Worm (Caenorhabditis elegans) whole organism, young adult: ENCODE results near the gene glb-16.

ENCODE experiments used
- B0019.2 ChIP-seq: fragments of 200-800 bp; sonication (Bioruptor generic); conservative IDR thresholded peaks from 2 replicates; pipeline ENCODE4 v1.3.6; 2022; ENCODE audit warnings: missing genetic modification reagents, missing genetic modification characterization, missing compliant biosample characterization
- B0035.1 ChIP-seq: sonication (generic microtip); optimal IDR thresholded peaks from 2 replicates; lab custom pipeline; 2016; ENCODE audit warnings: missing genetic modification characterization, mild to moderate bottlenecking, missing compliant biosample characterization, missing genotype, missing genetic modification reagents
- B0261.1 ChIP-seq: sonication (generic microtip); optimal IDR thresholded peaks from 2 replicates; lab custom pipeline; 2016; ENCODE audit warnings: mild to moderate bottlenecking, missing genetic modification characterization, moderate library complexity, missing compliant biosample characterization
- B0336.3 ChIP-seq: fragments of 200-800 bp; sonication (Bioruptor generic); IDR thresholded peaks from 2 replicates; pipeline ENCODE4 v1.3.6; 2022; ENCODE audit warnings: missing genetic modification characterization, missing compliant biosample characterization
- C06A6.2 ChIP-seq: fragments of 200-800 bp; sonication (Bioruptor generic); conservative IDR thresholded peaks from 2 replicates; pipeline ENCODE4 v1.3.6; 2022; ENCODE audit warnings: missing genetic modification characterization, missing compliant biosample characterization
- C17E4.6 ChIP-seq: fragments of 200-800 bp; sonication (Bioruptor generic); IDR thresholded peaks from 2 replicates; pipeline ENCODE4 v1.3.6; 2022; ENCODE audit warnings: missing genetic modification reagents, missing genetic modification characterization, missing compliant biosample characterization
- F10E7.11 ChIP-seq: sonication (generic microtip); optimal IDR thresholded peaks from 2 replicates; lab custom pipeline; 2017; ENCODE audit warnings: mild to moderate bottlenecking, missing genetic modification characterization, moderate library complexity, missing compliant biosample characterization
- F49E8.2 ChIP-seq: sonication (generic microtip); optimal IDR thresholded peaks from 3 replicates; lab custom pipeline; 2017; ENCODE audit warnings: missing genetic modification characterization, mild to moderate bottlenecking, missing compliant biosample characterization, antibody characterized with exemption, moderate library complexity; ENCODE audit not compliant: insufficient read depth
- F55B11.4 ChIP-seq: sonication (generic microtip); optimal IDR thresholded peaks from 2 replicates; lab custom pipeline; 2016; ENCODE audit warnings: missing compliant biosample characterization, missing genetic modification characterization, borderline replicate concordance; ENCODE audit not compliant: insufficient read depth
- Y95B8A.8 ChIP-seq: fragments of 200-800 bp; sonication (Bioruptor generic); IDR thresholded peaks from 2 replicates; pipeline ENCODE4 v1.3.6; 2022; ENCODE audit warnings: missing genetic modification reagents, missing genetic modification characterization, missing compliant biosample characterization
- akir-1 ChIP-seq: fragments of 200-800 bp; sonication (Bioruptor generic); optimal IDR thresholded peaks from 2 replicates; lab custom pipeline; 2018; ENCODE audit warnings: mild to moderate bottlenecking, missing genetic modification characterization, moderate library complexity, missing compliant biosample characterization
- bed-1 ChIP-seq: fragments of 200-800 bp; sonication (Bioruptor generic); IDR thresholded peaks from 2 replicates; pipeline ENCODE4 v1.3.6; 2022; ENCODE audit warnings: missing genetic modification reagents, missing genetic modification characterization, missing compliant biosample characterization
- ccch-3 ChIP-seq: fragments of 200-800 bp; sonication (Bioruptor generic); optimal IDR thresholded peaks from 2 replicates; lab custom pipeline; 2018; ENCODE audit warnings: mild to moderate bottlenecking, missing genetic modification characterization, missing compliant biosample characterization
- cebp-1 ChIP-seq, 2 experiments: fragments of 200-800 bp in 1 of 2; sonication (Bioruptor generic) in 1 of 2; sonication (generic microtip) in 1 of 2; IDR thresholded peaks in 1 of 2; optimal IDR thresholded peaks in 1 of 2; 2 replicates each; pipeline versions ENCODE4 v1.3.6 to Lab custom; 2017 to 2022; ENCODE audit warnings: missing compliant biosample characterization in 2 of 2, missing genetic modification characterization in 2 of 2, mild to moderate bottlenecking in 1 of 2, missing genetic modification reagents in 1 of 2, moderate library complexity in 1 of 2
- ceh-27 ChIP-seq: fragments of 200-800 bp; sonication (Bioruptor generic); optimal IDR thresholded peaks from 2 replicates; lab custom pipeline; 2018; ENCODE audit warnings: mild to moderate bottlenecking, missing genetic modification characterization, moderate library complexity, missing compliant biosample characterization
- ceh-58 ChIP-seq: fragments of 200-800 bp; sonication (Bioruptor generic); IDR thresholded peaks from 2 replicates; pipeline ENCODE4 v1.3.6; 2022; ENCODE audit warnings: missing genetic modification characterization, missing compliant biosample characterization
- dpff-1 ChIP-seq: sonication (generic microtip); optimal IDR thresholded peaks from 2 replicates; lab custom pipeline; 2017; ENCODE audit warnings: mild to moderate bottlenecking, missing genetic modification characterization, missing compliant biosample characterization
- egl-18 ChIP-seq: fragments of 200-800 bp; sonication (Bioruptor generic); IDR thresholded peaks from 2 replicates; pipeline ENCODE4 v1.3.6; 2022; ENCODE audit warnings: missing genetic modification reagents, missing genetic modification characterization, missing compliant biosample characterization
- egrh-3 ChIP-seq: fragments of 200-800 bp; sonication (Bioruptor generic); IDR thresholded peaks from 2 replicates; pipeline ENCODE4 v1.3.6; 2022; ENCODE audit warnings: missing genetic modification reagents, missing genetic modification characterization, missing compliant biosample characterization
- ets-4 ChIP-seq: fragments of 200-800 bp; sonication (Bioruptor generic); optimal IDR thresholded peaks from 2 replicates; lab custom pipeline; 2018; ENCODE audit warnings: mild to moderate bottlenecking, missing genetic modification characterization, missing compliant biosample characterization
- hlh-26 ChIP-seq: fragments of 200-800 bp; sonication (Bioruptor generic); conservative IDR thresholded peaks from 2 replicates; pipeline ENCODE4 v1.3.6; 2022; ENCODE audit warnings: missing genetic modification reagents, missing genetic modification characterization, missing compliant biosample characterization
- let-526 ChIP-seq: fragments of 200-800 bp; sonication (Bioruptor generic); IDR thresholded peaks from 2 replicates; pipeline ENCODE4 v1.3.6; 2022; ENCODE audit warnings: missing genetic modification reagents, missing genetic modification characterization, missing compliant biosample characterization
- lin-40 ChIP-seq: sonication (generic microtip); optimal IDR thresholded peaks from 2 replicates; lab custom pipeline; 2016; ENCODE audit warnings: missing genetic modification characterization, mild to moderate bottlenecking, missing compliant biosample characterization, missing genotype, missing genetic modification reagents
- lin-54 ChIP-seq: fragments of 200-800 bp; sonication (Bioruptor generic); optimal IDR thresholded peaks from 2 replicates; lab custom pipeline; 2018; ENCODE audit warnings: mild to moderate bottlenecking, missing genetic modification characterization, missing compliant biosample characterization
- lsy-27 ChIP-seq: sonication (generic microtip); optimal IDR thresholded peaks from 2 replicates; lab custom pipeline; 2017; ENCODE audit warnings: missing genetic modification characterization, mild to moderate bottlenecking, missing compliant biosample characterization, antibody characterized with exemption, missing genotype, borderline replicate concordance; ENCODE audit not compliant: insufficient read depth
- mel-28 ChIP-seq: sonication (generic microtip); optimal IDR thresholded peaks from 2 replicates; lab custom pipeline; 2016; ENCODE audit warnings: borderline replicate concordance, mild to moderate bottlenecking, missing genetic modification characterization, missing compliant biosample characterization
- nfya-1 ChIP-seq: sonication (generic microtip); optimal IDR thresholded peaks from 2 replicates; lab custom pipeline; 2017; ENCODE audit warnings: antibody characterized with exemption, missing compliant biosample characterization, missing genetic modification characterization, borderline replicate concordance; ENCODE audit not compliant: insufficient read depth
- nfyb-1 ChIP-seq: fragments of 200-800 bp; sonication (Bioruptor generic); IDR thresholded peaks from 2 replicates; pipeline ENCODE4 v1.3.6; 2022; ENCODE audit warnings: missing genetic modification reagents, missing genetic modification characterization, missing compliant biosample characterization
- nhr-120 ChIP-seq: fragments of 200-800 bp; sonication (Bioruptor generic); IDR thresholded peaks from 2 replicates; pipeline ENCODE4 v1.3.6; 2022; ENCODE audit warnings: missing genetic modification characterization, missing compliant biosample characterization
- rec-8 ChIP-seq, 2 experiments: sonication (generic microtip); optimal IDR thresholded peaks; 2 replicates each; lab custom pipeline; 2016; ENCODE audit warnings: mild to moderate bottlenecking in 2 of 2, missing genetic modification characterization in 2 of 2, missing genetic modification reagents in 2 of 2, missing genotype in 2 of 2, missing biosample characterization in 1 of 2, missing compliant biosample characterization in 1 of 2, moderate library complexity in 1 of 2
- repo-1 ChIP-seq: sonication (generic microtip); optimal IDR thresholded peaks from 2 replicates; lab custom pipeline; 2017; ENCODE audit warnings: mild to moderate bottlenecking, missing genetic modification characterization, missing compliant biosample characterization
- sdz-38 ChIP-seq: sonication (generic microtip); optimal IDR thresholded peaks from 2 replicates; lab custom pipeline; 2016; ENCODE audit warnings: missing genotype, missing genetic modification characterization, missing compliant biosample characterization
- snpc-4 ChIP-seq, 5 experiments: fragments of 150-350 bp in 1 of 5; sonication (generic microtip) in 4 of 5; optimal IDR thresholded peaks; 2 replicates each; lab custom pipeline; 2014 to 2018; ENCODE audit warnings: missing genetic modification characterization in 5 of 5, missing biosample characterization in 3 of 5, antibody characterized with exemption in 2 of 5, mild to moderate bottlenecking in 2 of 5, missing compliant biosample characterization in 2 of 5, missing genotype in 2 of 5, moderate library complexity in 2 of 5, missing genetic modification reagents in 1 of 5
- tbp1 ChIP-seq: fragments of 200-800 bp; sonication (Bioruptor generic); optimal IDR thresholded peaks from 2 replicates; lab custom pipeline; 2018; ENCODE audit warnings: mild to moderate bottlenecking, missing genetic modification characterization, missing compliant biosample characterization
- tbx-9 ChIP-seq: sonication (generic microtip); optimal IDR thresholded peaks from 2 replicates; lab custom pipeline; 2016; ENCODE audit warnings: borderline replicate concordance, missing genetic modification characterization, inconsistent platforms, missing compliant biosample characterization
- zfh-2 ChIP-seq: fragments of 200-800 bp; sonication (Bioruptor generic); conservative IDR thresholded peaks from 2 replicates; pipeline ENCODE4 v1.3.6; 2022; ENCODE audit warnings: missing genetic modification reagents, missing genetic modification characterization, missing compliant biosample characterization
- ztf-22 ChIP-seq: fragments of 200-800 bp; sonication (Bioruptor generic); optimal IDR thresholded peaks from 2 replicates; lab custom pipeline; 2018; ENCODE audit warnings: mild to moderate bottlenecking, missing genetic modification characterization, moderate library complexity, missing compliant biosample characterization
- ztf-26 ChIP-seq: sonication (generic microtip); optimal IDR thresholded peaks from 2 replicates; lab custom pipeline; 2017; ENCODE audit warnings: missing genetic modification characterization, missing compliant biosample characterization
- ztf-6 ChIP-seq: fragments of 200-800 bp; sonication (Bioruptor generic); IDR thresholded peaks from 2 replicates; pipeline ENCODE4 v1.3.6; 2022; ENCODE audit warnings: missing genetic modification reagents, missing genetic modification characterization, missing compliant biosample characterization

Gene glb-16

DNA sequence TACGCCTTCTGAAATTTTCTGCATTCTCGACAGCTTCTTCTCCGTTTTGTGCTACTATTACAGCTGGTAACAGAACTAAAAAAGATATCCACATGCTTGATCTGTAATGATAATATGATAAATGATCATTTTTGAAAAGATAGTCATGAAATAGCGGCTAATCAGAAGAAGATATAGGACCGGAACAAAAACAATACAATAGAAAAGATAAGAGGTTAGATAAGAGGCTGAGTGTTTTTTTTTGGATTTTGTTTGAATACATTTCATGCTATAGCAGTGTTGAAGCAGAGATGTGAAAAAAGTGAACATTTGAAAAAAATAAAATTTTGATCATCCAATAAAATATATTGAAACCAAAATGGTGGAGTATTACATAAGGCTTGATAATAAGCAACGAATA is 14.4 kb upstream of the glb-16 start, which contains the start of gene F46C8.8 (continued):
- TF ChIP-seq F10E7.11 (tag; lab: Kevin White, UChicago) = no peak
- TF ChIP-seq C06A6.2 = no peak

DNA sequence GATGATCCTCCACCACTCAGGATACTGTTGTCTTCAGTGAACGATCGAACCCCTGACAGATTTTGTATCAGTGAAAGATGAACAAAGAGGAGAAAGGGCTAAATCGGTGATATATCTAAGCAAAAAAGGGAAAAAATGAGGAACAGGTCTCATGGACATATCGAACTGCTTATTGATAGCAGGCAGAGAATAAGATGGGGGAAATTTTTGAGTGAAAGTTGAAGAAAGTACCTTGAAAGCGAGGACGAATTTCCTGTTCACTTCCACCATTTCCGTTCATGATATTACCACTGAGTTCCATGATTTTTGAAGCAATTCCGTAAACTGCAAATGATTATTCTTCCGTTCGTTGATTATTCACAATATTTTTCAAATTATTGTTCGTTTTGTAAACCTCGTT is 13.4 kb upstream of the glb-16 start:
- no peak for TF ChIP-seq akir-1 (GFP tag; lab: Kevin White, UChicago)
- no peak for TF ChIP-seq cebp-1 (GFP tag; IDR thresholded peaks at IDR 0.05; lab: Robert Waterston, UW)
- TF ChIP-seq cebp-1 (tag; optimal IDR thresholded peaks at IDR 0.05; lab: Kevin White, UChicago) = no peak
- no peak for TF ChIP-seq egl-18 (GFP tag; lab: Robert Waterston, UW)
- TF ChIP-seq ztf-22 (GFP tag; lab: Kevin White, UChicago) = no peak
- TF ChIP-seq ccch-3 (GFP tag; lab: Kevin White, UChicago) = no peak
- TF ChIP-seq ets-4 (GFP tag; lab: Kevin White, UChicago) = no peak
- TF ChIP-seq B0019.2 = no peak
- TF ChIP-seq B0336.3 (GFP tag; lab: Robert Waterston, UW) = no peak
- TF ChIP-seq rec-8 (tag; optimal IDR thresholded peaks at IDR 0.05; lab: Kevin White, UChicago) = no peak
- TF ChIP-seq F55B11.4 = no peak
- no peak for TF ChIP-seq ztf-26 (tag; lab: Kevin White, UChicago)
- TF ChIP-seq Y95B8A.8 (GFP tag; lab: Robert Waterston, UW) = no peak
- no peak for TF ChIP-seq lin-40 (tag; lab: Kevin White, UChicago)
- TF ChIP-seq F49E8.2 = no peak
- no peak for TF ChIP-seq hlh-26 (GFP tag; lab: Robert Waterston, UW)
- TF ChIP-seq ceh-27 (GFP tag; lab: Kevin White, UChicago) = no peak
- TF ChIP-seq sdz-38 (tag; lab: Kevin White, UChicago) = no peak

DNA sequence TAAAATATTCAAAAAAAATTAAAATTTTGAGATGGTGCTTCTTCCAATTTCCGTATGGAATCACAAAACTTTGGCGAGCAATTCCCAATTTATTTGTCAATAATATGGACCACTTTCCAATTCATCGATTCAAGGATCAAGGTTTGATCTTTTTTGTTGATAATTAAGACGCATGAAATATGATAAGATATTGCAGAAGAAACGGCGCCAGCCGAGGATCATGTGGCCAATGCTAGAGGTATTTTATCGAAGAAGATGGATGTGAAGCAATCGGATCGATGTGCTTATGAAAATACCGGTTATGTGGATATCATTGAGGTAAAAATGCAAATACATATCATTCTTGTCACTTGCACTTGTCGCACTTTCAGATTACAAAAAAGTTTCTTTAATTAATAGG is 10.5 kb upstream of the glb-16 start:
- TF ChIP-seq ztf-6 (GFP tag; lab: Robert Waterston, UW) (no peak), mel-28 (no peak), nhr-120 (no peak), tbx-9 (tag; lab: Kevin White, UChicago) (no peak), ceh-58 (GFP tag; lab: Robert Waterston, UW) (no peak), bed-1 (GFP tag; lab: Robert Waterston, UW) (no peak), B0019.2 (no peak), F10E7.11 (tag; lab: Kevin White, UChicago) (no peak), ztf-22 (GFP tag; lab: Kevin White, UChicago) (no peak), tbp1 (GFP tag; lab: Kevin White, UChicago) (no peak), egrh-3 (no peak), repo-1 (tag; lab: Kevin White, UChicago) (no peak), nfya-1 (tag; lab: Kevin White, UChicago) (no peak), dpff-1 (no peak), nfyb-1 (GFP tag; lab: Robert Waterston, UW) (no peak), lsy-27 (tag; lab: Kevin White, UChicago) (no peak), B0035.1 (tag; lab: Kevin White, UChicago) (no peak), let-526 (no peak)
- TF ChIP-seq, all 124 proteins: peak for 0

DNA sequence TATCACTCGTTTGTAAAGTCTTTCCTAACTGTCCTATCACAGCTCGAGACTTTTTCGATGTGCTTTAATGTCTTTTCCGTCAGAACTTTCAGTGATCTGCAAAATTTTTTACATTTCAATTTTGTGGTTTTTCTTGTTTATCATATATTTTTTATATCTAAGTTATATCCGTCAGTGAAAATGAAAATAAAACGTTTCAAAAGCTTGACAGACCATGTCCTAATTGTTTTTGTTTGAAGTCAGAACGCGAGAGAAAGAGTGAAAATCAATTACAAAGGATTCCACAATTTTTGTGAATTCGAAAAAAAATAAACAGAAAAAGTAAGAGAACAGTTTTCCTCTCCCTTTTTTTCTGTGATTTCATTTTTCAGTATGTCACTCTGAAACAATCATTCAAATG is 8.2 kb upstream of the glb-16 start, which contains the start of gene F46C8.1:
Gene F46C8.1 (plus strand): TSS at position 301 of the 400 bp plus-strand sequence.
- TF ChIP-seq tbp1 (GFP tag; lab: Kevin White, UChicago) = no peak
- TF ChIP-seq C17E4.6 (GFP tag; lab: Robert Waterston, UW) = no peak
- TF ChIP-seq lin-54 (GFP tag; lab: Kevin White, UChicago) = no peak
- no peak for TF ChIP-seq zfh-2 (GFP tag; lab: Robert Waterston, UW)
- no peak for TF ChIP-seq snpc-4 (GFP tag; optimal IDR thresholded peaks at IDR 0.05; lab: Kevin White, UChicago)
- no peak for TF ChIP-seq snpc-4 (tag; optimal IDR thresholded peaks at IDR 0.05; lab: Kevin White, UChicago)
- no peak for TF ChIP-seq B0261.1
- TF ChIP-seq egrh-3 = no peak
- no peak for TF ChIP-seq ets-4 (GFP tag; lab: Kevin White, UChicago)
